Worm (Caenorhabditis elegans): Measurements from ENCODE around the gene W02H5.8.

ce11 chrV:2660457-2660856 lies 8.0 kb upstream of the W02H5.8 start:
- TF ChIP-seq ama-1 (optimal IDR thresholded peaks at IDR 0.05) (no peak), nhr-11 (tag; optimal IDR thresholded peaks at IDR 0.05) (no peak)
